Fruit fly (Drosophila melanogaster) Kc167 (cell line): ENCODE results near the gene CG1074.

Experiments used
- Myc ChIP-seq: fragments of >200 bp; optimal IDR thresholded peaks from 2 replicates; lab custom pipeline; 2017; ENCODE audit warnings: missing external identifiers
- Sin3A ChIP-seq: fragments of >200 bp; optimal IDR thresholded peaks from 2 replicates; lab custom pipeline; 2018; ENCODE audit warnings: missing external identifiers
- h ChIP-seq: fragments of >200 bp; optimal IDR thresholded peaks from 3 replicates; lab custom pipeline; 2018; ENCODE audit warnings: missing external identifiers
- insv ChIP-seq: fragments of >200 bp; optimal IDR thresholded peaks from 3 replicates; lab custom pipeline; 2018; ENCODE audit warnings: missing external identifiers
- psq ChIP-seq: fragments of >200 bp; optimal IDR thresholded peaks from 2 replicates; lab custom pipeline; 2017; ENCODE audit warnings: missing external identifiers
- ttk ChIP-seq: sonication (Bioruptor generic); optimal IDR thresholded peaks from 2 replicates; lab custom pipeline; 2017; ENCODE audit warnings: missing external identifiers

The CG1074 gene

DNA sequence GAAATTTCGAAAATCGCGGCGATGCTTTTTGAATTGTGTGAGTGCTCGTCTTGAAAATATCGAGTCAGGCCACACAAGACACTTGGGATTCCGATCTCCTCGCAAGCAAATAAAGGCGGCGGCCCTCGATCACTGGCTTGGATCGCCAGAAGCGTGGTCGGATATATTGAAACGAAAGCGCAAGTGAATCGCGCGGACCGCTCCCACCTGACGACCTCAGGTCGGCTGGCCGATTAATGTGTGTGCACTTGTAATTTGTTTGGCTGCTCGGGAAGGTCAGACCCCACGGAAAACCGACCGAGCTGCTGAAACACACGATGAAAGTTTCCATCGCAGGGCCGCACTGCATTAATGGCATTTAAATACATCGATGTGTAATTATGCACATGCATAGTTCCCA is 41.6 kb downstream of the CG1074 start:
- no peak for TF ChIP-seq ttk (lab: Kevin White, UChicago)
- no peak for TF ChIP-seq Myc (lab: Kevin White, UChicago)
- TF ChIP-seq psq (lab: Kevin White, UChicago): no peak
- no peak for TF ChIP-seq Sin3A (lab: Kevin White, UChicago)

dm6 chr3R:4476004-4476403 is 42.2 kb downstream of the CG1074 start:
- TF ChIP-seq ttk (lab: Kevin White, UChicago) (no peak), psq (lab: Kevin White, UChicago) (no peak), Myc (lab: Kevin White, UChicago) (no peak), h (lab: Kevin White, UChicago) (no peak), insv (no peak), Sin3A (lab: Kevin White, UChicago) (no peak)

- TF ChIP-seq psq (lab: Kevin White, UChicago) (no peak), Sin3A (lab: Kevin White, UChicago) (no peak), Myc (lab: Kevin White, UChicago) (no peak), ttk (lab: Kevin White, UChicago) (no peak), h (lab: Kevin White, UChicago) (no peak), insv (no peak)
Observed at dm6 chr3R:4478220-4479037, 44.7 kb downstream of the CG1074 start.

DNA sequence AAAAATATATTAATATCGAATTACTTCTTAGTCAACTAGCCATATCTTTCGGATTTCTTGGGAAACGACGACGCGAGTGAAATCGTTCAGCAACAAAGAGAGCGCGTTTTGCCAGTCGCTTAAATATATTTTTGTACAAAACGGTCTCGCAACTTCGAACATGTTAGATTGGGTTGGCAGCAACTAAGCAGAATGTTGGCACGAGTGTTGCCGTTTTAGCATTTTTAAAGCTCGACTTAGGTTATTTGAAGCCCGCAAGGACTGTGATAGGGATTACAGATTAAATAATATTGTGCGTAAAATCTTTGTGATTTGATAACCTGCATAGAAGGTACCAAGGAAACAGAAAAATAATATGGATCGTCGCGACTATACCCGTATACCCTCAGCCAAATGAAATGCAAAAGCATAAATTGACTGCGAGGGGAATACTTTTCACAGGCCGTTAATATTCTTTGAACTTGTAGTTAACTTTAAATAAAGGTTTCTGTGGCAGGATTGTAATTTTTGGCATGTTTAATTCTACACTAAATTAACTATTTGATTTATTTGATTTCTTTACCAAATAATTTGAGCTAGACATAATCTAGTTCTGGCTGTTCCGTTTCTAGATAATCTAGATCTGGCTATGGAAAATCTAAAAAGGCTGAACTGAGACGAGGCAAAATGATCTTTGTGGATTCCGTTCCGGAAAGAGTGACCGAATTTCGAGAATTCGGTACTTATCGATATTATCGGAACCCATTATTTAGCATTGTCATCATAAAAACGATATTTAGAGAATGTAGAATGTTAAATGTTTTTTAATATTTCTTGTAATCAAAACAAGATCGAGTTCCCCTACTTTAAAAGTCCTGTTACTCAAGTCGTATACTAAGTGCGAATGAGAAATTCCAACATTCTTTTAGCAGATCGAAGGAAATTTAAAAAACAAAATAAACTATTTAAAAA is 45.5 kb downstream of the CG1074 start, which contains the start of gene CG31523:
Gene CG31523 (minus strand): TSS at position 170 of the 951 bp plus-strand sequence.
- TF ChIP-seq insv (no peak), Myc (lab: Kevin White, UChicago) (no peak)

dm6 chr3R:4480512-4480911 is 46.7 kb downstream of the CG1074 start, which contains the start of gene sac:
Gene sac, plus strand, starts transcription at chr3R:4480812.
- no peak for TF ChIP-seq h (lab: Kevin White, UChicago)
- no peak for TF ChIP-seq Sin3A (lab: Kevin White, UChicago)
- TF ChIP-seq ttk (lab: Kevin White, UChicago): no peak
- TF ChIP-seq psq (lab: Kevin White, UChicago): no peak
- TF ChIP-seq Myc (lab: Kevin White, UChicago): no peak
- no peak for TF ChIP-seq insv

DNA sequence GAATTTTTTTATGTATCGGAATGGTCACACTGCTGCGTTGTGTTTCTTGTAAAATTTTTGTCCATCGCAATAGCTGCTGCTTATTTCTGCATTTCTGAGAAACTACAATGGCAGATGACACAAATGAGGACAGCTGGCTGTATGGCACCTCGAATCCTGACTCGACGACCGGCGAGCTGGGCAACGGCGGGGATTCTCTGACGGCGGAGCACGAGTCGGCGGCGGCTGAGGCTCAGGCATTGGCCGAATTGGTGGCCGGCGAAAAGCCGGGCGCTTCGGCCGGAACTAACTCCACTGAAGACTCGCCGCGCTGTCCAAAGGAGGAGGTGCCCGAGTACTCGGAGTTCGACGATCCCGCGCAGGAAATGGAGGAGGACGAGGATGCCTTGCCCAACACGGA is 51.2 kb downstream of the CG1074 start, which contains the start of gene Fip1:
Gene Fip1 (plus strand): TSS at position 10 of the 400 bp plus-strand sequence.
- no peak for TF ChIP-seq Myc (lab: Kevin White, UChicago)
- no peak for TF ChIP-seq h (lab: Kevin White, UChicago)
- TF ChIP-seq Sin3A (lab: Kevin White, UChicago): no peak
- TF ChIP-seq ttk (lab: Kevin White, UChicago): no peak
- no peak for TF ChIP-seq insv
- TF ChIP-seq psq (lab: Kevin White, UChicago): no peak
